Fruit fly (Drosophila melanogaster) S2 (cell line): ENCODE data around the gene CG34330.

ENCODE experiments used
- CG8478 ChIP-seq: fragments of >200 bp; optimal IDR thresholded peaks from 2 replicates; lab custom pipeline; 2018
- CTCF ChIP-seq, 2 experiments: fragments of >200 bp; optimal IDR thresholded peaks; 2 replicates each; lab custom pipeline; 2018

DNA sequence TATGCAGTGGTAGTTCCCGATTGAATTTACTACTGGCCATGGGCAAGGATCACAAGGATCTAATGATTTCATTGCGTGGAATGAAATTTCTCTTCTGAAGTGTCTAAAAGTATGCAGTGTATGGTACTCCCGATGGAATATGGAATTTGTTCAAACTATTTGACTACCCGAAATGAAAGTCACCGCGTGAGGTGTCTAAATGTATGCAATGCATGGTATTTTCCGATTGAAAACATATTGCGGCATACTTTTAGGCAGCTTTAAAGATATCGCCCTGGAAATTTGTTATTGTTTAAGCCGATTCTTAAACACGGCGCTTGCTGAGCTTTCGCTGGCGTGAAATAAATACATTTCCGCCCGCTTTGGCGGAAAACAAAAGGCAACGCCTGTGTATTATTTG lies 5.8 kb upstream of the CG34330 start:
- TF ChIP-seq CTCF (optimal IDR thresholded peaks at IDR 0.05; lab: Kevin White, UChicago) = no peak
- TF ChIP-seq CG8478 (lab: Kevin White, UChicago) = no peak
